Fruit fly (Drosophila melanogaster) whole organism, embryonic: ENCODE data around the gene Pvf3.

Experiments used
- Ada2b ChIP-seq: fragments of 200-800 bp; sonication (Bioruptor generic); IDR thresholded peaks from 2 replicates; pipeline ENCODE4 v1.3.6; 2022; ENCODE audit warnings: missing biosample characterization, missing genetic modification characterization
- Aef1 ChIP-seq: fragments of 200-800 bp; sonication (Bioruptor generic); IDR thresholded peaks from 3 replicates; pipeline ENCODE4 v1.3.6; 2022; ENCODE audit warnings: missing biosample characterization, missing genetic modification characterization
- BtbVII ChIP-seq: fragments of 200-800 bp; sonication (Bioruptor generic); optimal IDR thresholded peaks from 3 replicates; lab custom pipeline; 2017; ENCODE audit warnings: missing biosample characterization, mild to moderate bottlenecking, missing genetic modification characterization
- CG10321 ChIP-seq: fragments of 200-800 bp; sonication (Bioruptor generic); IDR thresholded peaks from 2 replicates; pipeline ENCODE4 v1.3.6; 2022; ENCODE audit warnings: missing biosample characterization, missing genetic modification characterization
- CG10959 ChIP-seq: fragments of 200-800 bp; sonication (Bioruptor generic); IDR thresholded peaks from 2 replicates; pipeline ENCODE4 v1.3.6; 2022; ENCODE audit warnings: missing biosample characterization, missing genetic modification characterization
- CG11696 ChIP-seq: fragments of 200-800 bp; sonication (Bioruptor generic); IDR thresholded peaks from 2 replicates; pipeline ENCODE4 v1.3.6; 2022; ENCODE audit warnings: missing biosample characterization, missing genetic modification characterization
- CG12659 ChIP-seq: fragments of 200-800 bp; sonication (Bioruptor generic); optimal IDR thresholded peaks from 3 replicates; lab custom pipeline; 2017; ENCODE audit warnings: mild to moderate bottlenecking, missing biosample characterization, missing genetic modification reagents, missing genetic modification characterization
- CG12942 ChIP-seq: fragments of 200-800 bp; sonication (Bioruptor generic); optimal IDR thresholded peaks from 3 replicates; lab custom pipeline; 2016; ENCODE audit warnings: missing biosample characterization, missing genetic modification characterization
- CG13123 ChIP-seq: fragments of 200-800 bp; sonication (Bioruptor generic); optimal IDR thresholded peaks from 2 replicates; lab custom pipeline; 2016; ENCODE audit warnings: missing biosample characterization, missing genetic modification characterization
- CG13424 ChIP-seq: fragments of 200-800 bp; sonication (Bioruptor generic); optimal IDR thresholded peaks from 2 replicates; lab custom pipeline; 2019; ENCODE audit warnings: missing biosample characterization, mild to moderate bottlenecking, missing genetic modification characterization, moderate library complexity
- CG14050 ChIP-seq: fragments of 200-800 bp; sonication (Bioruptor generic); IDR thresholded peaks from 3 replicates; pipeline ENCODE4 v1.3.6; 2022; ENCODE audit warnings: missing biosample characterization, missing genetic modification characterization
- CG14667 ChIP-seq: fragments of 200-800 bp; sonication (Bioruptor generic); IDR thresholded peaks from 2 replicates; pipeline ENCODE4 v1.3.6; 2022; ENCODE audit warnings: missing biosample characterization, missing genetic modification characterization
- CG15696 ChIP-seq: fragments of 200-800 bp; sonication (Bioruptor generic); optimal IDR thresholded peaks from 2 replicates; lab custom pipeline; 2019; ENCODE audit warnings: missing biosample characterization, mild to moderate bottlenecking, missing genetic modification characterization, moderate library complexity
- CG2712 ChIP-seq: fragments of 200-800 bp; optimal IDR thresholded peaks from 3 replicates; lab custom pipeline; 2019; ENCODE audit warnings: missing biosample characterization, mild to moderate bottlenecking, missing genetic modification characterization, moderate library complexity
- CG2889 ChIP-seq: fragments of 200-800 bp; sonication (Bioruptor generic); IDR thresholded peaks from 3 replicates; pipeline ENCODE4 v1.3.6; 2022; ENCODE audit warnings: missing biosample characterization, missing genetic modification characterization
- CG31388 ChIP-seq: fragments of 200-800 bp; sonication (Bioruptor generic); optimal IDR thresholded peaks from 2 replicates; lab custom pipeline; 2016; ENCODE audit warnings: missing biosample characterization, missing genetic modification characterization
- CG5953 ChIP-seq: fragments of 200-800 bp; sonication (Bioruptor generic); IDR thresholded peaks from 2 replicates; pipeline ENCODE4 v1.3.6; 2022; ENCODE audit warnings: missing biosample characterization, missing genetic modification characterization
- CG7271 ChIP-seq: fragments of 200-800 bp; sonication (Bioruptor generic); optimal IDR thresholded peaks from 2 replicates; lab custom pipeline; 2018; ENCODE audit warnings: missing biosample characterization, mild to moderate bottlenecking, missing genetic modification characterization, moderate library complexity
- CG7745 ChIP-seq: fragments of 200-800 bp; sonication (Bioruptor generic); optimal IDR thresholded peaks from 2 replicates; lab custom pipeline; 2018; ENCODE audit warnings: missing biosample characterization, mild to moderate bottlenecking, missing genetic modification characterization, moderate library complexity
- CG8388 ChIP-seq: fragments of 200-800 bp; sonication (Bioruptor generic); optimal IDR thresholded peaks from 2 replicates; lab custom pipeline; 2019; ENCODE audit warnings: missing biosample characterization, mild to moderate bottlenecking, missing genetic modification characterization, moderate library complexity
- CG9215 ChIP-seq: fragments of 200-800 bp; sonication (Bioruptor generic); IDR thresholded peaks from 2 replicates; pipeline ENCODE4 v1.3.6; 2022; ENCODE audit warnings: missing biosample characterization, missing genetic modification characterization
- ERR ChIP-seq: fragments of 200-800 bp; sonication (Bioruptor generic); optimal IDR thresholded peaks from 2 replicates; lab custom pipeline; 2016; ENCODE audit warnings: missing biosample characterization, missing genetic modification characterization
- Fer2 ChIP-seq: fragments of 200-800 bp; sonication (Bioruptor generic); optimal IDR thresholded peaks from 2 replicates; lab custom pipeline; 2018; ENCODE audit warnings: missing biosample characterization, mild to moderate bottlenecking, missing genetic modification characterization, moderate library complexity
- HHEX ChIP-seq: fragments of 200-800 bp; sonication (Bioruptor generic); optimal IDR thresholded peaks from 3 replicates; lab custom pipeline; 2017; ENCODE audit warnings: missing biosample characterization, mild to moderate bottlenecking, missing genetic modification characterization, missing genetic modification reagents
- Jarid2 ChIP-seq: fragments of 200-800 bp; sonication (Bioruptor generic); optimal IDR thresholded peaks from 3 replicates; lab custom pipeline; 2017; ENCODE audit warnings: mild to moderate bottlenecking, missing biosample characterization, missing genetic modification reagents, missing genetic modification characterization
- Ssrp ChIP-seq: fragments of 200-800 bp; sonication (Bioruptor generic); optimal IDR thresholded peaks from 2 replicates; lab custom pipeline; 2018; ENCODE audit warnings: missing biosample characterization, mild to moderate bottlenecking, missing genetic modification characterization, moderate library complexity
- Stat92E ChIP-seq, 3 experiments: fragments of >200 bp in 2 of 3; fragments of 200-800 bp in 1 of 3; sonication (Bioruptor generic) in 1 of 3; optimal IDR thresholded peaks; 2 replicates each; lab custom pipeline; 2017 to 2019; ENCODE audit warnings: missing biosample characterization in 3 of 3, missing genetic modification characterization in 3 of 3, mild to moderate bottlenecking in 1 of 3, moderate library complexity in 1 of 3
- Xbp1 ChIP-seq: fragments of 200-800 bp; sonication (Bioruptor generic); optimal IDR thresholded peaks from 3 replicates; lab custom pipeline; 2016; ENCODE audit warnings: missing biosample characterization, mild to moderate bottlenecking, missing genetic modification characterization
- ac ChIP-seq: fragments of 200-800 bp; sonication (Bioruptor generic); optimal IDR thresholded peaks from 3 replicates; lab custom pipeline; 2017; ENCODE audit warnings: missing biosample characterization, mild to moderate bottlenecking, missing genetic modification characterization
- ato ChIP-seq: fragments of 200-800 bp; sonication (Bioruptor generic); IDR thresholded peaks from 2 replicates; pipeline ENCODE4 v1.3.6; 2022; ENCODE audit warnings: missing biosample characterization, missing genetic modification characterization; ENCODE audit not compliant: partially characterized antibody
- bbx ChIP-seq: fragments of 200-800 bp; sonication (Bioruptor generic); IDR thresholded peaks from 2 replicates; pipeline ENCODE4 v1.3.6; 2022; ENCODE audit warnings: missing biosample characterization, missing genetic modification characterization; ENCODE audit not compliant: partially characterized antibody
- bsh ChIP-seq, 2 experiments: fragments of 200-800 bp; sonication (Bioruptor generic); optimal IDR thresholded peaks; 2 replicates each; lab custom pipeline; 2017 to 2018; ENCODE audit warnings: mild to moderate bottlenecking in 2 of 2, missing biosample characterization in 2 of 2, missing genetic modification characterization in 2 of 2, moderate library complexity in 1 of 2
- crc ChIP-seq: fragments of 200-800 bp; sonication (Bioruptor generic); optimal IDR thresholded peaks from 2 replicates; lab custom pipeline; 2016; ENCODE audit warnings: missing biosample characterization, missing genetic modification characterization
- eyg ChIP-seq: fragments of 200-800 bp; sonication (Bioruptor generic); optimal IDR thresholded peaks from 3 replicates; lab custom pipeline; 2016; ENCODE audit warnings: missing biosample characterization, missing genetic modification characterization
- fd102C ChIP-seq: fragments of 200-800 bp; sonication (Bioruptor generic); optimal IDR thresholded peaks from 2 replicates; lab custom pipeline; 2018; ENCODE audit warnings: missing biosample characterization, mild to moderate bottlenecking, missing genetic modification characterization, moderate library complexity
- fd96Cb ChIP-seq: fragments of 200-800 bp; sonication (Bioruptor generic); optimal IDR thresholded peaks from 2 replicates; lab custom pipeline; 2018; ENCODE audit warnings: missing biosample characterization, mild to moderate bottlenecking, missing genetic modification characterization, moderate library complexity
- gce ChIP-seq: fragments of 200-800 bp; sonication (Bioruptor generic); IDR thresholded peaks from 3 replicates; pipeline ENCODE4 v1.3.6; 2022; ENCODE audit warnings: missing biosample characterization, missing genetic modification characterization
- insv ChIP-seq, 2 experiments: fragments of 200-800 bp; sonication (Bioruptor generic); optimal IDR thresholded peaks; 3 replicates each; lab custom pipeline; 2016 to 2018; ENCODE audit warnings: missing biosample characterization in 2 of 2, missing genetic modification characterization in 2 of 2
- kni ChIP-seq: fragments of 200-800 bp; sonication (Bioruptor generic); optimal IDR thresholded peaks from 3 replicates; lab custom pipeline; 2017; ENCODE audit warnings: mild to moderate bottlenecking, missing biosample characterization, missing genetic modification reagents, missing genetic modification characterization
- lbe ChIP-seq: fragments of 200-800 bp; sonication (Bioruptor generic); optimal IDR thresholded peaks from 2 replicates; lab custom pipeline; 2016; ENCODE audit warnings: missing biosample characterization, mild to moderate bottlenecking, missing genetic modification characterization
- oc ChIP-seq: fragments of 200-800 bp; sonication (Bioruptor generic); optimal IDR thresholded peaks from 2 replicates; lab custom pipeline; 2018; ENCODE audit warnings: missing biosample characterization, mild to moderate bottlenecking, missing genetic modification characterization, moderate library complexity
- repo ChIP-seq: fragments of 200-800 bp; sonication (Bioruptor generic); optimal IDR thresholded peaks from 2 replicates; lab custom pipeline; 2016; ENCODE audit warnings: missing biosample characterization, missing genetic modification characterization
- ro ChIP-seq: fragments of 200-800 bp; sonication (Bioruptor generic); IDR thresholded peaks from 2 replicates; pipeline ENCODE4 v1.3.6; 2022; ENCODE audit warnings: missing biosample characterization, missing genetic modification characterization
- sens-2 ChIP-seq: fragments of 200-800 bp; sonication (Bioruptor generic); IDR thresholded peaks from 2 replicates; pipeline ENCODE4 v1.3.6; 2022; ENCODE audit warnings: missing biosample characterization, missing genetic modification characterization
- sim ChIP-seq: fragments of 200-800 bp; sonication (Bioruptor generic); IDR thresholded peaks from 2 replicates; pipeline ENCODE4 v1.3.6; 2022; ENCODE audit warnings: missing biosample characterization, missing genetic modification characterization
- so ChIP-seq: fragments of 200-800 bp; sonication (Bioruptor generic); IDR thresholded peaks from 3 replicates; pipeline ENCODE4 v1.3.6; 2022; ENCODE audit warnings: missing biosample characterization, missing genetic modification characterization
- trem ChIP-seq: fragments of 200-800 bp; optimal IDR thresholded peaks from 3 replicates; lab custom pipeline; 2019; ENCODE audit warnings: missing biosample characterization, mild to moderate bottlenecking, missing genetic modification characterization, moderate library complexity
- twi ChIP-seq: fragments of 200-800 bp; optimal IDR thresholded peaks from 2 replicates; lab custom pipeline; 2019; ENCODE audit warnings: missing biosample characterization, mild to moderate bottlenecking, missing genetic modification characterization, moderate library complexity
- tx ChIP-seq: fragments of 200-800 bp; sonication (Bioruptor generic); optimal IDR thresholded peaks from 2 replicates; lab custom pipeline; 2016; ENCODE audit warnings: missing biosample characterization, missing genetic modification characterization
- wek ChIP-seq: fragments of 200-800 bp; sonication (Bioruptor generic); optimal IDR thresholded peaks from 3 replicates; lab custom pipeline; 2018; ENCODE audit warnings: missing biosample characterization, mild to moderate bottlenecking, missing genetic modification characterization, moderate library complexity

The Pvf3 gene

dm6 chr2L:7123695-7124094 is 33.8 kb downstream of the Pvf3 start (continued):
- TF ChIP-seq insv (GFP tag; optimal IDR thresholded peaks at IDR 0.05; lab: Kevin White, UChicago), result no peak
- peak; percentile 79 for TF ChIP-seq Ssrp
- TF ChIP-seq trem (tag; lab: Kevin White, UChicago), result peak; percentile 82
- no peak for TF ChIP-seq Fer2 (tag; lab: Kevin White, UChicago)
- TF ChIP-seq wek (GFP tag; lab: Kevin White, UChicago), result peak; percentile 36
- TF ChIP-seq CG7745 (tag; lab: Kevin White, UChicago), result peak; percentile 43
- TF ChIP-seq so (GFP tag; lab: Robert Waterston, UW), result peak; percentile 75; the same call in 1 of the 3 replicates
- TF ChIP-seq ro, result peak; percentile 61; the same call in 1 of the 2 replicates
- TF ChIP-seq BtbVII (GFP tag; lab: Kevin White, UChicago), result peak; percentile 49
- peak; percentile 62 for TF ChIP-seq fd102C (GFP tag; lab: Kevin White, UChicago)
- TF ChIP-seq CG15696, result peak; percentile 79
- TF ChIP-seq CG12659, result peak; percentile 45
- TF ChIP-seq lbe (GFP tag; lab: Kevin White, UChicago), result no peak
- no peak for TF ChIP-seq kni (GFP tag; lab: Kevin White, UChicago)
- peak; percentile 57; the same call in 1 of the 2 replicates for TF ChIP-seq Ada2b
- TF ChIP-seq CG13123, result peak; percentile 61
- TF ChIP-seq HHEX (GFP tag; lab: Kevin White, UChicago), result peak; percentile 53
- TF ChIP-seq fd96Cb (tag; lab: Kevin White, UChicago), result peak; percentile 86
- TF ChIP-seq CG14050, result peak; percentile 63
- peak; percentile 28 for TF ChIP-seq eyg
- 0 out of 2 replicates have a peak, but pooled peaks have one; percentile 46 for TF ChIP-seq CG11696 (GFP tag; lab: Robert Waterston, UW)
- peak; percentile 66 for TF ChIP-seq ERR (GFP tag; lab: Kevin White, UChicago)
- TF ChIP-seq CG7271 (tag; lab: Kevin White, UChicago), result no peak
- peak; percentile 91 for TF ChIP-seq CG10959 (GFP tag; lab: Robert Waterston, UW)
- peak; percentile 87 for TF ChIP-seq CG8388 (GFP tag; lab: Kevin White, UChicago)
- peak; percentile 64 for TF ChIP-seq CG12942 (GFP tag; lab: Kevin White, UChicago)
- peak; percentile 43; the same call in 1 of the 3 replicates for TF ChIP-seq Aef1 (GFP tag; lab: Robert Waterston, UW)
- peak; percentile 81 for TF ChIP-seq Xbp1 (GFP tag; lab: Kevin White, UChicago)
- TF ChIP-seq bsh (GFP tag; optimal IDR thresholded peaks at IDR 0.05; lab: Kevin White, UChicago), result peak in 1 of 2 experiments; percentile 89
- peak; percentile 15 for TF ChIP-seq CG31388 (GFP tag; lab: Kevin White, UChicago)
- peak; percentile 80 for TF ChIP-seq oc (tag; lab: Kevin White, UChicago)
- peak; percentile 74 for TF ChIP-seq gce
- TF ChIP-seq CG5953 (GFP tag; lab: Robert Waterston, UW), result peak; percentile 22; the same call in 1 of the 2 replicates
- peak; percentile 40 for TF ChIP-seq ac (GFP tag; lab: Kevin White, UChicago)
- TF ChIP-seq sim (GFP tag; lab: Robert Waterston, UW), result peak; percentile 79
- no peak for TF ChIP-seq bbx (GFP tag; lab: Robert Waterston, UW)
- TF ChIP-seq CG14667, result peak; percentile 74
- peak; percentile 94 for TF ChIP-seq CG2712 (tag; lab: Kevin White, UChicago)
- 0 out of 3 replicates have a peak, but pooled peaks have one; percentile 33 for TF ChIP-seq CG2889
- TF ChIP-seq Stat92E (GFP tag; optimal IDR thresholded peaks at IDR 0.05; lab: Kevin White, UChicago), result peak in 1 of 3 experiments; percentile 57
- peak; percentile 74 for TF ChIP-seq CG13424
- peak; percentile 85 for TF ChIP-seq repo (GFP tag; lab: Kevin White, UChicago)
- peak; percentile 76 for TF ChIP-seq twi
- peak; percentile 26 for TF ChIP-seq Jarid2
- no peak for TF ChIP-seq ato (GFP tag; lab: Robert Waterston, UW)
- peak; percentile 49 for TF ChIP-seq CG9215 (GFP tag; lab: Robert Waterston, UW)
- TF ChIP-seq sens-2 (GFP tag; lab: Robert Waterston, UW), result peak; percentile 74; the same call in 1 of the 2 replicates
- TF ChIP-seq tx (GFP tag; lab: Kevin White, UChicago), result peak; percentile 66
- TF ChIP-seq crc, result peak; percentile 14
- TF ChIP-seq CG10321, result no peak
